Worm (Caenorhabditis elegans): Measurements from ENCODE around the gene C50F4.9.

ce11 chrV:9545238-9545709, 21.3 kb upstream of the C50F4.9 start, which contains the start of the genes his-35 and his-41:
- TF ChIP-seq dao-5 (tag; optimal IDR thresholded peaks at IDR 0.05), result no peak
- no peak for TF ChIP-seq W03F9.2 (tag; optimal IDR thresholded peaks at IDR 0.05)

All from whole organism, L4/young adult.